Fruit fly (Drosophila melanogaster) whole organism, wandering third instar larva: ENCODE data around the gene Hsc70-3.
A peak's percentile ranks its signal among the peaks of the same experiment; 100 is the strongest.

Experiments used
- Abd-B ChIP-seq: fragments of >200 bp; optimal IDR thresholded peaks from 2 replicates; lab custom pipeline; 2017; ENCODE audit warnings: missing biosample characterization, missing genetic modification characterization
- CG32264 ChIP-seq: fragments of 200-800 bp; sonication (Bioruptor generic); optimal IDR thresholded peaks from 2 replicates; lab custom pipeline; 2016; ENCODE audit warnings: missing biosample characterization, missing genetic modification characterization
- CG9705 ChIP-seq: fragments of 200-800 bp; sonication (Bioruptor generic); optimal IDR thresholded peaks from 2 replicates; lab custom pipeline; 2018; ENCODE audit warnings: missing biosample characterization, mild to moderate bottlenecking, missing genetic modification characterization
- CrebA ChIP-seq: fragments of 200-800 bp; sonication (Bioruptor generic); optimal IDR thresholded peaks from 2 replicates; lab custom pipeline; 2016; ENCODE audit warnings: missing biosample characterization, mild to moderate bottlenecking, missing genetic modification characterization, borderline replicate concordance
- Dfd ChIP-seq: fragments of >200 bp; optimal IDR thresholded peaks from 2 replicates; lab custom pipeline; 2017; ENCODE audit warnings: missing biosample characterization, missing genetic modification characterization
- Dif ChIP-seq: fragments of 200-275, 200-300 bp; sonication (Bioruptor generic); optimal IDR thresholded peaks from 2 replicates; lab custom pipeline; 2018; ENCODE audit warnings: missing biosample characterization, missing genetic modification characterization; ENCODE audit not compliant: partially characterized antibody
- GATAd ChIP-seq: sonication (Bioruptor generic); optimal IDR thresholded peaks from 2 replicates; lab custom pipeline; 2016; ENCODE audit warnings: missing biosample characterization, missing genetic modification characterization
- HLH106 ChIP-seq: fragments of 200-800 bp; optimal IDR thresholded peaks from 3 replicates; lab custom pipeline; 2019; ENCODE audit warnings: missing biosample characterization, mild to moderate bottlenecking, missing genetic modification characterization, moderate library complexity
- Hnf4 ChIP-seq: fragments of 200-800 bp; sonication (Bioruptor generic); optimal IDR thresholded peaks from 2 replicates; lab custom pipeline; 2016; ENCODE audit warnings: missing biosample characterization, mild to moderate bottlenecking, missing genetic modification characterization
- Hr78 ChIP-seq: fragments of >200 bp; optimal IDR thresholded peaks from 2 replicates; lab custom pipeline; 2017; ENCODE audit warnings: missing biosample characterization, missing genetic modification characterization
- Hr83 ChIP-seq: fragments of 200-300 bp; sonication (Bioruptor generic); optimal IDR thresholded peaks from 2 replicates; lab custom pipeline; 2016; ENCODE audit warnings: missing biosample characterization, mild to moderate bottlenecking, missing genetic modification characterization, moderate library complexity; ENCODE audit not compliant: poor library complexity, severe bottlenecking
- Jra ChIP-seq: sonication (Bioruptor generic); optimal IDR thresholded peaks from 2 replicates; lab custom pipeline; 2016; ENCODE audit warnings: missing biosample characterization, missing genetic modification characterization
- Mio ChIP-seq: sonication (Bioruptor generic); optimal IDR thresholded peaks from 2 replicates; lab custom pipeline; 2016; ENCODE audit warnings: missing biosample characterization, missing genetic modification characterization
- Myc ChIP-seq: fragments of >200 bp; optimal IDR thresholded peaks from 2 replicates; lab custom pipeline; 2017
- N ChIP-seq: fragments of >200 bp; optimal IDR thresholded peaks from 2 replicates; lab custom pipeline; 2018; ENCODE audit warnings: missing biosample characterization, missing external identifiers, missing genetic modification characterization
- OdsH ChIP-seq: fragments of 200-800 bp; sonication (Bioruptor generic); optimal IDR thresholded peaks from 2 replicates; lab custom pipeline; 2016; ENCODE audit warnings: missing biosample characterization, mild to moderate bottlenecking, missing genetic modification characterization
- Rel ChIP-seq, 2 experiments: fragments of 200-800 bp; sonication (Bioruptor generic) in 1 of 2; optimal IDR thresholded peaks; 2 replicates in 1 of 2; 3 replicates in 1 of 2; lab custom pipeline; 2016 to 2019; ENCODE audit warnings: mild to moderate bottlenecking in 2 of 2, missing biosample characterization in 2 of 2, missing genetic modification characterization in 2 of 2, moderate library complexity in 1 of 2
- Sp1 ChIP-seq: fragments of 200-800 bp; sonication (Bioruptor generic); optimal IDR thresholded peaks from 3 replicates; lab custom pipeline; 2019; ENCODE audit warnings: missing biosample characterization, mild to moderate bottlenecking, missing genetic modification characterization, moderate library complexity
- Vsx2 ChIP-seq: fragments of 200-300, 225-300 bp; sonication (Bioruptor generic); optimal IDR thresholded peaks from 2 replicates; lab custom pipeline; 2018; ENCODE audit warnings: missing biosample characterization, missing genetic modification characterization; ENCODE audit not compliant: partially characterized antibody
- br ChIP-seq: fragments of 200-800 bp; sonication (Bioruptor generic); optimal IDR thresholded peaks from 2 replicates; lab custom pipeline; 2016; ENCODE audit warnings: missing biosample characterization, missing genetic modification characterization
- brk ChIP-seq: fragments of 200-800 bp; sonication (Bioruptor generic); optimal IDR thresholded peaks from 2 replicates; lab custom pipeline; 2016; ENCODE audit warnings: missing biosample characterization, mild to moderate bottlenecking, missing genetic modification characterization
- dl ChIP-seq, 2 experiments: fragments of 175-275, 200-275 bp in 1 of 2; fragments of 200-275 bp in 1 of 2; sonication (Bioruptor generic); optimal IDR thresholded peaks; lab custom pipeline; 2018; ENCODE audit warnings: mild to moderate bottlenecking in 2 of 2, missing biosample characterization in 2 of 2, missing genetic modification characterization in 2 of 2, moderate library complexity in 2 of 2; ENCODE audit not compliant: partially characterized antibody in 2 of 2, insufficient read depth in 1 of 2
- dmrt93B ChIP-seq: fragments of 200-800 bp; sonication (Bioruptor generic); optimal IDR thresholded peaks from 2 replicates; lab custom pipeline; 2018; ENCODE audit warnings: missing biosample characterization, mild to moderate bottlenecking, missing genetic modification characterization
- dsf ChIP-seq: sonication (Bioruptor generic); optimal IDR thresholded peaks from 2 replicates; lab custom pipeline; 2016; ENCODE audit warnings: missing biosample characterization, missing genetic modification characterization, borderline replicate concordance
- ey ChIP-seq: fragments of 200-800 bp; sonication (Bioruptor generic); optimal IDR thresholded peaks from 2 replicates; lab custom pipeline; 2016; ENCODE audit warnings: missing biosample characterization, missing genetic modification characterization
- foxo ChIP-seq, 2 experiments: fragments of 200-800 bp; sonication (Bioruptor generic); optimal IDR thresholded peaks; 2 replicates in 1 of 2; 3 replicates in 1 of 2; lab custom pipeline; 2016 to 2017; ENCODE audit warnings: missing biosample characterization in 2 of 2, missing genetic modification characterization in 2 of 2
- fru ChIP-seq: fragments of 200-800 bp; sonication (Bioruptor generic); optimal IDR thresholded peaks from 3 replicates; lab custom pipeline; 2016; ENCODE audit warnings: missing biosample characterization, mild to moderate bottlenecking, missing genetic modification characterization
- h ChIP-seq: fragments of 200-800 bp; sonication (Bioruptor generic); optimal IDR thresholded peaks from 3 replicates; lab custom pipeline; 2016; ENCODE audit warnings: missing biosample characterization, mild to moderate bottlenecking, missing genetic modification characterization
- jim ChIP-seq: fragments of 175-275, 200-325 bp; sonication (Bioruptor generic); optimal IDR thresholded peaks from 2 replicates; lab custom pipeline; 2016; ENCODE audit warnings: missing biosample characterization, mild to moderate bottlenecking, missing genetic modification characterization
- lola ChIP-seq: fragments of >200 bp; optimal IDR thresholded peaks from 2 replicates; lab custom pipeline; 2017; ENCODE audit warnings: missing biosample characterization, missing genetic modification characterization
- pan ChIP-seq: fragments of >200 bp; optimal IDR thresholded peaks from 2 replicates; lab custom pipeline; 2017
- psq ChIP-seq: fragments of 200-800 bp; sonication (Bioruptor generic); optimal IDR thresholded peaks from 3 replicates; lab custom pipeline; 2017; ENCODE audit warnings: missing biosample characterization, mild to moderate bottlenecking, missing genetic modification characterization, moderate library complexity
- rgr ChIP-seq: fragments of 200-800 bp; sonication (Bioruptor generic); optimal IDR thresholded peaks from 3 replicates; lab custom pipeline; 2016; ENCODE audit warnings: missing biosample characterization, mild to moderate bottlenecking, missing genetic modification characterization
- sage ChIP-seq: fragments of 200-800 bp; sonication (Bioruptor generic); optimal IDR thresholded peaks from 2 replicates; lab custom pipeline; 2016; ENCODE audit warnings: missing biosample characterization, mild to moderate bottlenecking, missing genetic modification characterization
- sv ChIP-seq: fragments of 200-800 bp; sonication (Bioruptor generic); optimal IDR thresholded peaks from 3 replicates; lab custom pipeline; 2016; ENCODE audit warnings: missing biosample characterization, missing genetic modification characterization
- tai ChIP-seq: sonication (Bioruptor generic); optimal IDR thresholded peaks from 2 replicates; lab custom pipeline; 2016; ENCODE audit warnings: missing biosample characterization, missing genetic modification characterization
- usp ChIP-seq: fragments of >200 bp; optimal IDR thresholded peaks from 2 replicates; lab custom pipeline; 2017; ENCODE audit warnings: missing biosample characterization, missing genetic modification characterization
- woc ChIP-seq: sonication (Bioruptor generic); optimal IDR thresholded peaks from 2 replicates; lab custom pipeline; 2016; ENCODE audit warnings: missing biosample characterization, mild to moderate bottlenecking, missing genetic modification characterization

Hsc70-3 gene

dm6 chrX:11854758-11855465 is 48.0 kb upstream of the Hsc70-3 start, which contains the start of the genes CG10347 and ATP7:
TSS of gene CG10347 (minus strand) at chrX:11854931.
TSS of gene ATP7 (plus strand) at chrX:11855022.
- TF ChIP-seq foxo (GFP tag; optimal IDR thresholded peaks at IDR 0.05; lab: Kevin White, UChicago) (peak in 1 of 2 experiments; percentile 43), Jra (GFP tag; lab: Kevin White, UChicago) (peak; percentile 75), tai (no peak), dl (GFP tag; optimal IDR thresholded peaks at IDR 0.05; lab: Kevin White, UChicago; ENCODE audit: insufficient read depth in 1 of 2, partially characterized antibody in 2 of 2) (no peak), Mio (GFP tag; lab: Kevin White, UChicago) (no peak), Hnf4 (GFP tag; lab: Kevin White, UChicago) (peak; percentile 68), ey (GFP tag; lab: Kevin White, UChicago) (peak; percentile 27), CrebA (GFP tag; lab: Kevin White, UChicago) (no peak), br (GFP tag; lab: Kevin White, UChicago) (peak; percentile 45), pan (lab: Kevin White, UChicago) (no peak), OdsH (GFP tag; lab: Kevin White, UChicago) (no peak), psq (peak; percentile 12), usp (GFP tag; lab: Kevin White, UChicago) (no peak), Dfd (GFP tag; lab: Kevin White, UChicago) (no peak), Rel (GFP tag; optimal IDR thresholded peaks at IDR 0.05; lab: Kevin White, UChicago) (no peak), Rel (tag; optimal IDR thresholded peaks at IDR 0.05; lab: Kevin White, UChicago) (peak; percentile 95), h (peak; percentile 61), dsf (GFP tag; lab: Kevin White, UChicago) (peak; percentile 20), HLH106 (tag; lab: Kevin White, UChicago) (peak; percentile 23), Sp1 (GFP tag; lab: Kevin White, UChicago) (peak; percentile 37), lola (GFP tag; lab: Kevin White, UChicago) (no peak), dmrt93B (GFP tag; lab: Kevin White, UChicago) (no peak), Hr78 (GFP tag; lab: Kevin White, UChicago) (no peak), GATAd (GFP tag; lab: Kevin White, UChicago) (no peak), sv (GFP tag; lab: Kevin White, UChicago) (peak; percentile 22), woc (GFP tag; lab: Kevin White, UChicago) (peak; percentile 11)
- TF ChIP-seq, all 38 proteins: peak for 13

- TF ChIP-seq rgr (GFP tag; lab: Kevin White, UChicago) (peak; percentile 75), br (GFP tag; lab: Kevin White, UChicago) (peak; percentile 53), fru (GFP tag; lab: Kevin White, UChicago) (peak; percentile 36), lola (GFP tag; lab: Kevin White, UChicago) (no peak), Myc (lab: Kevin White, UChicago) (peak; percentile 21), Dfd (GFP tag; lab: Kevin White, UChicago) (no peak), Abd-B (no peak), dsf (GFP tag; lab: Kevin White, UChicago) (no peak), CG32264 (GFP tag; lab: Kevin White, UChicago) (peak; percentile 25), dmrt93B (GFP tag; lab: Kevin White, UChicago) (peak; percentile 29), GATAd (GFP tag; lab: Kevin White, UChicago) (no peak), Vsx2 (GFP tag; lab: Kevin White, UChicago) (no peak), woc (GFP tag; lab: Kevin White, UChicago) (no peak), Jra (GFP tag; lab: Kevin White, UChicago) (peak; percentile 55), sage (GFP tag; lab: Kevin White, UChicago) (no peak), OdsH (GFP tag; lab: Kevin White, UChicago) (peak; percentile 34), Hnf4 (GFP tag; lab: Kevin White, UChicago) (peak; percentile 86), Hr83 (GFP tag; lab: Kevin White, UChicago) (peak; percentile 91), brk (GFP tag; lab: Kevin White, UChicago) (no peak), Rel (GFP tag; optimal IDR thresholded peaks at IDR 0.05; lab: Kevin White, UChicago) (no peak), Rel (tag; optimal IDR thresholded peaks at IDR 0.05; lab: Kevin White, UChicago) (peak; percentile 54), N (GFP tag; lab: Kevin White, UChicago) (no peak), HLH106 (tag; lab: Kevin White, UChicago) (peak; percentile 36), tai (no peak), CrebA (GFP tag; lab: Kevin White, UChicago) (no peak), Hr78 (GFP tag; lab: Kevin White, UChicago) (no peak), ey (GFP tag; lab: Kevin White, UChicago) (peak; percentile 41), dl (GFP tag; optimal IDR thresholded peaks at IDR 0.05; lab: Kevin White, UChicago; ENCODE audit: insufficient read depth in 1 of 2, partially characterized antibody in 2 of 2) (no peak), Sp1 (GFP tag; lab: Kevin White, UChicago) (peak; percentile 33), h (peak; percentile 73), Mio (GFP tag; lab: Kevin White, UChicago) (no peak), Dif (GFP tag; lab: Kevin White, UChicago) (no peak), pan (lab: Kevin White, UChicago) (no peak), psq (peak; percentile 50), foxo (GFP tag; optimal IDR thresholded peaks at IDR 0.05; lab: Kevin White, UChicago) (peak in 1 of 2 experiments; percentile 69), usp (GFP tag; lab: Kevin White, UChicago) (no peak), sv (GFP tag; lab: Kevin White, UChicago) (peak; percentile 24), CG9705 (GFP tag; lab: Kevin White, UChicago) (no peak), jim (no peak)
- TF ChIP-seq, all 38 proteins: peak for 18
These were observed 45.4 kb upstream of the Hsc70-3 start, which contains the start of gene p24-1 for dm6 chrX:11852310-11852709. TSS of gene p24-1 (minus strand) at chrX:11852530.
